Worm (Caenorhabditis elegans): Measurements from ENCODE around the gene F40G9.18.

Gene F40G9.18

DNA sequence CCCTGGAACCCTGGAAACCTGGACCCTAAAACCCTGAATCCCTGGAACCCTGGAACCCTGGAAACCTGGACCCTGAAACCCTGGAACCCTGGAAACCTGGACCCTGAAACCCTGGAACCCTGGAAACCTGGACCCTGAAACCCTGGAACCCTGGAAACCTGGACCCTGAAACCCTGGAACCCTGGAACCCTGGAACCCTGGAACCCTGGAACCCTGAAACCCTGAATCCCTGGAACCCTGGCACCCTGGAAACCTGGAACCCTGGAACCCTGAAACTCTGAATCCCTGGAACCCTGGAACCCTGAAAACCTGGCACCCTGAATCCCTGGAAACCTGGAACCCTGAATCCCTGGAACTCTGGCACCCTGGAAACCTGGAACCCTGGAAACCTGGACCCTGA, 1.0 kb downstream of the F40G9.18 start:
- TF ChIP-seq set-16 (GFP tag; IDR thresholded peaks at IDR 0.05) = peak; percentile 88

DNA sequence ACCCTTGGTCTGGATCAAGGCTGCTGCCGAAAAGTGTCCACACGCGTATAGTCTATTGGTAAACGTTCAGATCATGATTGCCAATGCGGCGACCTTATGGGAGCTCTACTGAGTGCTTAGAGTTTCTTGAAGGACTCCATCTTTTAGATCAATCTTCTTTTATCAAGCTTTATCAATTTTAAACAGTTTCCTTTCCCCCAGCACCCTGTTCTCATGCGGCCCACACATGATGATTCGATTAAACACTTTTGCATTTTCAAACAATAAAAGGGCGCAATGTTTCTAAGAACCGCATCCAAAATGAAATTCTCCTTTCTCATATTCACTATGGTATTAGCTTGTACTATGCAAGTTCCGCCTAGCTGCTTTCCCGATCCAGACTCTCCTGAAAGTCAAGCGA, 4.0 kb downstream of the F40G9.18 start, which contains the start of gene F40G9.7:
F40G9.7 (plus strand) TSS at position 301 of the 400 bp plus-strand sequence.
- TF ChIP-seq aha-1 (tag) = peak; percentile 85
- TF ChIP-seq ceh-62 (tag; optimal IDR thresholded peaks at IDR 0.05) = no peak

DNA sequence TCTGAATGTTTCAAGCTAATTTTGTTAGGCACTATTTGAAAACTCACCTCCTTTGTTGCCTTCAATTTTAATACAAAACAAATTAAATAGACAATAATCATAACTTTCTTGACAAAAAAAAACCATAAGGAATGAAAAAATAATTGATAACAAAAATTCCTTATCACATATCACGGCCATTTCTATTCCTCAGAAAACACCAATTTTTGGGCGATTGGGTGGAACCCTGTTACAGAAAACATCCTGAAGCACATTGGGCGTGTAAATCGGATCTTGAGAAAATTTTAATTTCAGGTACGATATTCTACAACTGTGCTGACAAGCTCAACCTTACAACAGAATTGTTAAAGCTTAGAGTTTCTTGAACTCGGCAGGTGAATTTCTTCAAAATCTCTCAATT, 4.6 kb downstream of the F40G9.18 start, which contains the start of gene F40G9.8:
F40G9.8 (minus strand) TSS at position 101 of the 400 bp plus-strand sequence.
- no peak for TF ChIP-seq jun-1 (tag; optimal IDR thresholded peaks at IDR 0.05)
- TF ChIP-seq R02D3.7 (tag; optimal IDR thresholded peaks at IDR 0.05) = no peak
- no peak for TF ChIP-seq dmd-8 (GFP tag; IDR thresholded peaks at IDR 0.05)
- no peak for TF ChIP-seq daf-19 (GFP tag; conservative IDR thresholded peaks at IDR 0.05)
- no peak for TF ChIP-seq dpl-1 (GFP tag; optimal IDR thresholded peaks at IDR 0.05)
- no peak for TF ChIP-seq lin-29 (GFP tag; IDR thresholded peaks at IDR 0.05)
- no peak for TF ChIP-seq daf-12 (tag; optimal IDR thresholded peaks at IDR 0.05)
- no peak for TF ChIP-seq snpc-4 (tag; optimal IDR thresholded peaks at IDR 0.05)
- no peak for TF ChIP-seq ceh-20 (GFP tag; IDR thresholded peaks at IDR 0.05)
- no peak for TF ChIP-seq mes-2 (tag; optimal IDR thresholded peaks at IDR 0.05; ENCODE audit: poor library complexity, severe bottlenecking)

DNA sequence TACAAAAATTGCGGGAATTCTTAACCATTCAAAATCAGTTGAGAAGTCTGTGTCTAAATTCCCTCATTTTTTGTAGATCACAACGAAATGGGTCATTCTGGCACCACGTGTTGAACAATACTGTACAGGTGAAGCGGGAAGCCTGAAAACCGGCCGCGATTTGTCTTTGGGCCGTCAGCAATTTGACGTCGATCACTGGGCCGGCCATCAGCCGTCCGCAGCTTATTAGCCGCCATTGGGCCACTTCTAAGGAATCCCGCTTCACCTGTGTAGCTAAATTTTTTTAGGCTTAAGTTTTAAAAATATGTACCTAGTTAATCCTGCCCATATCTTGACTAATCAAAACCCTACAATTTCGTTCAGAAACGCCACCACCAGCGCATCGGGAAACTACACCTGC, 9.7 kb downstream of the F40G9.18 start:
- TF ChIP-seq egl-43 (GFP tag; IDR thresholded peaks at IDR 0.05) (peak; percentile 40; the same call in 1 of the 2 replicates), madf-5 (GFP tag; IDR thresholded peaks at IDR 0.05) (0 out of 4 replicates have a peak, but pooled peaks of 1 of the 2 experiments have one; percentile 35), zip-11 (GFP tag; IDR thresholded peaks at IDR 0.05) (no peak), aha-1 (tag) (peak; percentile 95), Y105C5A.15 (GFP tag; IDR thresholded peaks at IDR 0.05) (no peak), lin-1 (GFP tag; IDR thresholded peaks at IDR 0.05) (no peak), sdz-12 (GFP tag; optimal IDR thresholded peaks at IDR 0.05) (no peak), T26A8.4 (GFP tag; IDR thresholded peaks at IDR 0.05) (no peak), daf-8 (GFP tag; IDR thresholded peaks at IDR 0.05) (0 out of 2 replicates have a peak, but pooled peaks have one; percentile 9), unc-62 (GFP tag; optimal IDR thresholded peaks at IDR 0.05 in 1 of 2) (peak in 1 of 2 experiments; percentile 75), unc-62 (tag; optimal IDR thresholded peaks at IDR 0.05) (no peak), D1046.2 (GFP tag; IDR thresholded peaks at IDR 0.05) (no peak), ceh-62 (tag; optimal IDR thresholded peaks at IDR 0.05) (no peak), dmd-8 (GFP tag; IDR thresholded peaks at IDR 0.05) (peak; percentile 10; the same call in 1 of the 2 replicates), ceh-20 (GFP tag; IDR thresholded peaks at IDR 0.05) (no peak), set-16 (GFP tag; IDR thresholded peaks at IDR 0.05) (peak; percentile 26; the same call in 1 of the 2 replicates), hlh-30 (tag; optimal IDR thresholded peaks at IDR 0.05; ENCODE audit: insufficient read depth) (no peak), lsy-2 (tag; optimal IDR thresholded peaks at IDR 0.05) (no peak), daf-16 (GFP tag; optimal IDR thresholded peaks at IDR 0.05) (no peak), daf-16 (tag; optimal IDR thresholded peaks at IDR 0.05) (no peak)

DNA sequence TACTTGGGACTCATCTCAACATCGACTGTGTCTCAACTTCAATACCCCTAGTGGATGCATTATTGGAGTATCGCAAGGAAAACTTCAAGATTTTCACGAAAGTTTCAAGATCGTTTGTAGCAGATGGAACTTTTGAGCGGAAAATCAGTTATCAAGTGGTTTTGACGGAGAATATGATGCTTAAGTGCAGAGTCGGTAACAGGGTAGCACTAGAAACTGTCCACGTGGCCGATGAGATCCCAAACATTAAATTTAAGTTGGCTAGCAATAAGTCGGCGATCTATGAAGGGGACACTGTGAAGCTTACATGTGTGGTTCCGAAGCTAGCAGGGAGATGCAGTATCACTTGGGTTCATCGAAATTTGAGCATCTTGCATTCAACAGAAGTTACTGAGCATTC, 10.2 kb downstream of the F40G9.18 start:
- TF ChIP-seq F49E8.2 (tag; optimal IDR thresholded peaks at IDR 0.05; ENCODE audit: borderline replicate concordance) (no peak), unc-62 (GFP tag; optimal IDR thresholded peaks at IDR 0.05 in 1 of 2) (peak in 1 of 2 experiments; percentile 90), unc-62 (tag; optimal IDR thresholded peaks at IDR 0.05) (no peak)

DNA sequence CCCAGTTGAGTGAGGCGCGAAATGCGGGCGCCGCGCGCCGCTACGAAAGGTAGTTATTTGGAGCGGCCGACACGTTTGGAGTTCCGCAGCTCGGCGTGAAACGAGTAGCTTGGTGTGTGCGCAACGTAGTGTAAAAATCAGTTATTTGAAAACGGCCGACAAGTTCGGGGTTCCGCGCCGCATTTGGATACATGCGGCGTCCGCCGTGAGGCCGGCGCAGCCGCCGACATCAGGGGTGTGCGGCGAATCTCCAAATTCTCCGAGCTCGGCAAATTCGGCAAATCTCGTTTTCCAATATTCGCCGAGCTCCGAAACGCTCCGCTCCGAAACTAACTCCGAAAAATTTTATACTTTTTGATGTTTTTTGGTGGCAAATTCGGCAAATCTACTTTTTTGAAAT, 11.4 kb downstream of the F40G9.18 start:
- TF ChIP-seq Y48G9A.11 (GFP tag; IDR thresholded peaks at IDR 0.05) (no peak), snpc-4 (tag; optimal IDR thresholded peaks at IDR 0.05) (no peak), ztf-11 (tag; optimal IDR thresholded peaks at IDR 0.05) (no peak), set-16 (GFP tag; IDR thresholded peaks at IDR 0.05) (peak; percentile 78), zfp-3 (GFP tag; conservative IDR thresholded peaks at IDR 0.05) (no peak), lim-7 (GFP tag; IDR thresholded peaks at IDR 0.05) (no peak), nhr-76 (tag; optimal IDR thresholded peaks at IDR 0.05) (no peak), aha-1 (tag) (peak; percentile 17), arid-1 (GFP tag; conservative IDR thresholded peaks at IDR 0.05) (no peak), pqm-1 (tag; optimal IDR thresholded peaks at IDR 0.05) (no peak), nhr-10 (tag; optimal IDR thresholded peaks at IDR 0.05) (no peak)
